Fruit fly (Drosophila melanogaster): Measurements from ENCODE around the gene LManIII.

Gene LManIII

DNA sequence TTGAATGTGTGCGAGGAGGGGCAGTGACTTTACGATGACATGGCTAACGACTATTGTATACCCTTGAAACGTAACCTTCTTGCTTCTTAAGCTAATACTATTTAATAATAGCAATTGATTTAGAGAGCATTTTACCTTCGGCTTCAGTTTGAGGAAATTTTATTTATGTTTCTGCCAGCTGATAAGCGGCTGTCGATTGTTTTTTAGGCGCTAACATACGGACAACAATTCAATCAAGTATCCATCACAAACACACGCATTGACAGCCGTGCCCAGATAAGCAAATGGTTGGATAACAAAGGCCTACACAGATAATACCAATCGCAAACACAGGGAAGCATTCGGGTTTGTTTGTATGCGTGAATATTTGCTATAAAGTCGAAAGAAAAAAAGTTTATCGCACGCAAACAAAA lies 30.3 kb downstream of the LManIII start (continued):
- TF ChIP-seq stc (GFP tag; IDR thresholded peaks at IDR 0.05) (peak; percentile 44; the same call in 1 of the 2 replicates), Hand (GFP tag; optimal IDR thresholded peaks at IDR 0.05) (peak; percentile 40), CG7271 (tag; optimal IDR thresholded peaks at IDR 0.05) (no peak), pb (GFP tag; optimal IDR thresholded peaks at IDR 0.05) (no peak), CG6175 (GFP tag; IDR thresholded peaks at IDR 0.05) (peak; percentile 50; the same call in 1 of the 3 replicates)

DNA sequence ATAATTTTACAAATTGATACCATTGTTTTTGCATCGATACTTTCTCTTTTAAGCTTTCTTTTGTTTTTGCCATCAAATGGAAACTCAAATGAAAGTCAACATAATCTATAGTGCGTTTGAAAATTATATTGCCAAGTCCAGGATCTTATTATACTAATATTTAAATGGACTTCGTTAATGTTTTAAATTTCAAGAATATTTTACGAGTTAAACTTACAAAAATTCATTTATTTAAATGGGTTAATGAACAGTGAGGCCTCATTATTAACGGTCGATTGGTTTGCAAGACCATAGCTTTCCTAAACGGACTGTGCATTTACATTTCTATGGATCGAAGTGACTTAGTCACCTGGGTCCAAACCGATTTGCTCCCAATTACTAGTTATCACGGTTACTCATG lies 32.1 kb downstream of the LManIII start:
- TF ChIP-seq CG12391 (tag; optimal IDR thresholded peaks at IDR 0.05) (no peak), Mrtf (GFP tag; IDR thresholded peaks at IDR 0.05) (no peak), HLH4C (GFP tag; IDR thresholded peaks at IDR 0.05; ENCODE audit: partially characterized antibody) (no peak), TFAM (GFP tag; optimal IDR thresholded peaks at IDR 0.05) (no peak), lbe (GFP tag; optimal IDR thresholded peaks at IDR 0.05) (no peak), CG17186 (GFP tag; optimal IDR thresholded peaks at IDR 0.05) (no peak), tx (GFP tag; optimal IDR thresholded peaks at IDR 0.05) (no peak), Med (GFP tag) (no peak), CG17361 (GFP tag; IDR thresholded peaks at IDR 0.05) (no peak), CG8388 (GFP tag; optimal IDR thresholded peaks at IDR 0.05) (peak; percentile 62), esg (GFP tag; conservative IDR thresholded peaks at IDR 0.05) (no peak), peb (GFP tag; IDR thresholded peaks at IDR 0.05) (no peak), nmo (GFP tag; optimal IDR thresholded peaks at IDR 0.05) (peak; percentile 31), CG3163 (GFP tag; optimal IDR thresholded peaks at IDR 0.05) (no peak), pzg (GFP tag; optimal IDR thresholded peaks at IDR 0.05) (no peak), Jarid2 (GFP tag; optimal IDR thresholded peaks at IDR 0.05) (no peak), CG17328 (GFP tag; IDR thresholded peaks at IDR 0.05) (no peak), Sox102F (GFP tag; optimal IDR thresholded peaks at IDR 0.05) (peak; percentile 13), eyg (GFP tag; optimal IDR thresholded peaks at IDR 0.05) (no peak)

DNA sequence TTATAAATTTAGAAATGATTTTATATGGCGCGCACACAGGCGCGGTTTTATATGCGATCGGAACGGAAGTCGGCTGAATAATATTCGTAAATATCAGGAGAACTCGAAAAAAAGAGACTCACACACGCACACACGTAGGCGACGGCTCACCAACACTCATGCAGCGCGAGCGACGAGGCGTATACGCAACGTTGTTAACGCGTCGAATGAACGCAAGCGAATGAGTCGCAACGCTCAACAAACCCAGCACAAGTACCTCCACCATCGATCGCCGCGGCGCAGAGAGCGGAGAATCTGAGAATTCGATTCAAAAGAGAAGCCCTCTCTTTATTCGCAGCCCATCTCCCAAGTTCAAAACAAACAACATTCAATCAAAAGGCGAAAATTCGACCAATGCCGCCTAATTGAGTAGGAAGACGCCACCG lies 32.9 kb downstream of the LManIII start:
- TF ChIP-seq CG2202 (tag; optimal IDR thresholded peaks at IDR 0.05) (no peak), CG13775 (GFP tag; optimal IDR thresholded peaks at IDR 0.05) (no peak), CG11093 (GFP tag; IDR thresholded peaks at IDR 0.05) (no peak), jing (GFP tag; optimal IDR thresholded peaks at IDR 0.05) (no peak), Gug (GFP tag; IDR thresholded peaks at IDR 0.05) (0 out of 4 replicates have a peak, but pooled peaks have one; percentile 15), mam (GFP tag; optimal IDR thresholded peaks at IDR 0.05) (peak; percentile 5), gsb-n (tag; optimal IDR thresholded peaks at IDR 0.05) (no peak), CG1233 (GFP tag; optimal IDR thresholded peaks at IDR 0.05) (peak; percentile 59), schlank (tag; optimal IDR thresholded peaks at IDR 0.05) (no peak), CG11504 (tag; optimal IDR thresholded peaks at IDR 0.05) (peak; percentile 2), NK7.1 (GFP tag; optimal IDR thresholded peaks at IDR 0.05) (no peak), jumu (GFP tag; optimal IDR thresholded peaks at IDR 0.05) (no peak), nom (GFP tag; optimal IDR thresholded peaks at IDR 0.05) (peak; percentile 65), CG10462 (GFP tag; optimal IDR thresholded peaks at IDR 0.05) (no peak), az2 (GFP tag; optimal IDR thresholded peaks at IDR 0.05) (no peak), Stat92E (GFP tag; optimal IDR thresholded peaks at IDR 0.05) (peak in 1 of 3 experiments; percentile 20), unc-4 (GFP tag; IDR thresholded peaks at IDR 0.05; ENCODE audit: partially characterized antibody) (peak; percentile 55), ind (GFP tag; optimal IDR thresholded peaks at IDR 0.05) (no peak), CG4707 (GFP tag; optimal IDR thresholded peaks at IDR 0.05) (no peak), Mes4 (GFP tag; optimal IDR thresholded peaks at IDR 0.05) (peak; percentile 0), Vsx1 (GFP tag; optimal IDR thresholded peaks at IDR 0.05) (no peak), CG12744 (GFP tag; optimal IDR thresholded peaks at IDR 0.05) (no peak), CG7556 (GFP tag; optimal IDR thresholded peaks at IDR 0.05) (no peak), slp2 (GFP tag; optimal IDR thresholded peaks at IDR 0.05) (no peak), CG7357 (GFP tag; IDR thresholded peaks at IDR 0.05) (no peak), esg (GFP tag; conservative IDR thresholded peaks at IDR 0.05) (no peak)

All from whole organism, embryonic.